Worm (Caenorhabditis elegans) whole organism, late embryonic: ENCODE measurements around the gene clc-8.

Experiments
- fkh-10 ChIP-seq: fragments of 150-350 bp; optimal IDR thresholded peaks from 2 replicates; lab custom pipeline; 2014; ENCODE audit warnings: missing biosample characterization, missing genetic modification reagents, missing genetic modification characterization
- npax-4 ChIP-seq: sonication (generic microtip); optimal IDR thresholded peaks from 2 replicates; lab custom pipeline; 2016; ENCODE audit warnings: missing genetic modification characterization, missing compliant biosample characterization
- pag-3 ChIP-seq: sonication (generic microtip); optimal IDR thresholded peaks from 2 replicates; lab custom pipeline; 2016; ENCODE audit warnings: missing compliant biosample characterization, missing genetic modification characterization, borderline replicate concordance
- unc-55 ChIP-seq: sonication (generic microtip); optimal IDR thresholded peaks from 2 replicates; lab custom pipeline; 2017; ENCODE audit warnings: missing biosample characterization, missing genetic modification reagents, missing genetic modification characterization

- TF ChIP-seq pag-3: no peak
- TF ChIP-seq npax-4 (tag; lab: Kevin White, UChicago): no peak
- no peak for TF ChIP-seq fkh-10 (GFP tag; lab: Kevin White, UChicago)
- TF ChIP-seq unc-55 (GFP tag; lab: Kevin White, UChicago): no peak
These were observed 28.0 kb downstream of the clc-8 start, which contains the start of gene F55B11.7 for ce11 chrIV:14421938-14422337.
